Fruit fly (Drosophila melanogaster): ENCODE results near the gene CG31668.
A peak's percentile ranks its signal among the peaks of the same experiment; 100 is the strongest.

The CG31668 gene

dm6 chr2L:2168184-2168893, 37.6 kb downstream of the CG31668 start (continued):
- TF ChIP-seq sug (tag; optimal IDR thresholded peaks at IDR 0.05) (peak; percentile 55), nom (GFP tag; optimal IDR thresholded peaks at IDR 0.05) (no peak), gcm2 (GFP tag; optimal IDR thresholded peaks at IDR 0.05) (no peak), CG4282 (GFP tag; optimal IDR thresholded peaks at IDR 0.05) (no peak), Fer1 (GFP tag; optimal IDR thresholded peaks at IDR 0.05) (peak; percentile 65), Trl (optimal IDR thresholded peaks at IDR 0.05) (no peak), Trl (GFP tag; optimal IDR thresholded peaks at IDR 0.05) (no peak), CrebB (tag; optimal IDR thresholded peaks at IDR 0.05) (peak; percentile 62), CG6654 (GFP tag; optimal IDR thresholded peaks at IDR 0.05) (no peak), CG5245 (GFP tag; optimal IDR thresholded peaks at IDR 0.05) (no peak), NC2β (GFP tag; optimal IDR thresholded peaks at IDR 0.05) (no peak), CG2129 (GFP tag; IDR thresholded peaks at IDR 0.05; ENCODE audit: partially characterized antibody) (no peak), Drgx (GFP tag; IDR thresholded peaks at IDR 0.05) (peak; percentile 81), unpg (GFP tag; optimal IDR thresholded peaks at IDR 0.05) (peak; percentile 33), Six4 (GFP tag; optimal IDR thresholded peaks at IDR 0.05) (no peak), scrt (GFP tag; optimal IDR thresholded peaks at IDR 0.05) (peak; percentile 48), sob (GFP tag; IDR thresholded peaks at IDR 0.05) (no peak), row (GFP tag; IDR thresholded peaks at IDR 0.05) (no peak), CG17186 (GFP tag; optimal IDR thresholded peaks at IDR 0.05) (no peak), CG14965 (GFP tag; optimal IDR thresholded peaks at IDR 0.05; ENCODE audit: borderline replicate concordance) (no peak), Fer3 (tag; optimal IDR thresholded peaks at IDR 0.05) (peak; percentile 12), HmgD (GFP tag; optimal IDR thresholded peaks at IDR 0.05) (no peak), CG9797 (GFP tag; optimal IDR thresholded peaks at IDR 0.05) (no peak), yki (optimal IDR thresholded peaks at IDR 0.05) (no peak), cato (GFP tag; optimal IDR thresholded peaks at IDR 0.05; ENCODE audit: borderline replicate concordance) (no peak), pita (GFP tag; optimal IDR thresholded peaks at IDR 0.05) (no peak), Hey (tag; optimal IDR thresholded peaks at IDR 0.05) (peak; percentile 26), CoRest (tag; optimal IDR thresholded peaks at IDR 0.05) (no peak), kay (GFP tag; optimal IDR thresholded peaks at IDR 0.05) (no peak), crp (GFP tag; optimal IDR thresholded peaks at IDR 0.05) (no peak), CG30020 (tag; optimal IDR thresholded peaks at IDR 0.05) (no peak), Side (GFP tag; optimal IDR thresholded peaks at IDR 0.05) (no peak), CG11085 (GFP tag; IDR thresholded peaks at IDR 0.05) (no peak), CG10209 (GFP tag; optimal IDR thresholded peaks at IDR 0.05) (peak; percentile 29), CG3281 (GFP tag; optimal IDR thresholded peaks at IDR 0.05) (peak; percentile 54), emc (GFP tag; optimal IDR thresholded peaks at IDR 0.05) (no peak), CG1603 (tag; optimal IDR thresholded peaks at IDR 0.05) (peak; percentile 38), CG3065 (GFP tag; optimal IDR thresholded peaks at IDR 0.05) (no peak), stwl (tag; optimal IDR thresholded peaks at IDR 0.05) (no peak), pan (optimal IDR thresholded peaks at IDR 0.05) (no peak), pan (GFP tag; optimal IDR thresholded peaks at IDR 0.05 in 1 of 2, IDR thresholded peaks at IDR 0.05 in 1 of 2) (peak in 1 of 2 experiments; percentile 41), Kr (GFP tag; optimal IDR thresholded peaks at IDR 0.05) (peak; percentile 40), bsh (GFP tag; optimal IDR thresholded peaks at IDR 0.05) (peak in 1 of 2 experiments; percentile 61), slou (GFP tag; optimal IDR thresholded peaks at IDR 0.05) (no peak), CG12155 (GFP tag; optimal IDR thresholded peaks at IDR 0.05) (no peak), tin (GFP tag; optimal IDR thresholded peaks at IDR 0.05) (no peak), nmo (GFP tag; optimal IDR thresholded peaks at IDR 0.05) (no peak), CG7839 (tag; optimal IDR thresholded peaks at IDR 0.05) (no peak), gro (GFP tag; optimal IDR thresholded peaks at IDR 0.05) (no peak), CG11696 (GFP tag; IDR thresholded peaks at IDR 0.05) (no peak), Hr39 (optimal IDR thresholded peaks at IDR 0.05) (no peak)
